Worm (Caenorhabditis elegans): ENCODE measurements around the gene dyla-1.

The dyla-1 gene

DNA sequence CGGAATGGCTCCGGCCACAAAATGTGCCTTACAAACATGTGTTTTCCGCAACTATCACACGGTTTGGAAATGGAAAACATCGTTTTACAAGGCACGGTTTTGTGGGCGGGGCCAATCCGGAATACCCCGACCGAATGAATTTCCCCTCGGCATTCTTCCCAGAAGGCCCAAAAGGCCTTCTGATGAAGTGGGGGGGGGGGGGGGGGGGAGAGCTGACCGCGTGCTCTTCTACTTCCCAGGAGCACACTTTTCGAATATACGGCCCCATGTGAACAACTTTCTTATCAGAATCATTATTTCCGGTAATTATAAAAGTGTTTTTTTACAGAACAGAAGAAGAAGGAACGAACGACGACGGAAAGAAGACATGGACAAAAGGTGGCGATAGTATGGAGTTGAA is 43.2 kb downstream of the dyla-1 start:
- no peak for TF ChIP-seq unc-62 (GFP tag; optimal IDR thresholded peaks at IDR 0.05)

ce11 chrX:16891683-16892082 is 50.8 kb downstream of the dyla-1 start, which contains the start of gene F39F10.3:
Gene F39F10.3, plus strand, starts transcription at chrX:16891983.
- TF ChIP-seq unc-62 (GFP tag; optimal IDR thresholded peaks at IDR 0.05), result no peak
